Fruit fly (Drosophila melanogaster) whole organism, embryonic: ENCODE measurements around the gene Girdin.

Source experiments
- Ada2b ChIP-seq: fragments of 200-800 bp; sonication (Bioruptor generic); IDR thresholded peaks from 2 replicates; pipeline ENCODE4 v1.3.6; 2022; ENCODE audit warnings: missing biosample characterization, missing genetic modification characterization
- CG11456 ChIP-seq: fragments of 200-800 bp; sonication (Bioruptor generic); IDR thresholded peaks from 3 replicates; pipeline ENCODE4 v1.3.6; 2022; ENCODE audit warnings: missing biosample characterization, missing genetic modification characterization
- CG13287 ChIP-seq: fragments of 200-800 bp; sonication (Bioruptor generic); IDR thresholded peaks from 2 replicates; pipeline ENCODE4 v1.3.6; 2022; ENCODE audit warnings: missing biosample characterization, missing genetic modification characterization; ENCODE audit not compliant: partially characterized antibody
- CG15601 ChIP-seq: fragments of 200-800 bp; sonication (Bioruptor generic); optimal IDR thresholded peaks from 3 replicates; lab custom pipeline; 2019; ENCODE audit warnings: missing biosample characterization, mild to moderate bottlenecking, missing genetic modification characterization, moderate library complexity
- CG17186 ChIP-seq: fragments of 200-800 bp; sonication (Bioruptor generic); optimal IDR thresholded peaks from 3 replicates; lab custom pipeline; 2017; ENCODE audit warnings: missing biosample characterization, missing genetic modification reagents, missing genetic modification characterization
- CG2129 ChIP-seq: fragments of 200-800 bp; sonication (Bioruptor generic); IDR thresholded peaks from 2 replicates; pipeline ENCODE4 v1.3.6; 2022; ENCODE audit warnings: missing biosample characterization, missing genetic modification characterization; ENCODE audit not compliant: partially characterized antibody
- CG2199 ChIP-seq: fragments of 200-800 bp; sonication (Bioruptor generic); IDR thresholded peaks from 3 replicates; pipeline ENCODE4 v1.3.6; 2022; ENCODE audit warnings: missing biosample characterization, missing genetic modification characterization
- CG3065 ChIP-seq: fragments of 200-800 bp; sonication (Bioruptor generic); optimal IDR thresholded peaks from 2 replicates; lab custom pipeline; 2016; ENCODE audit warnings: missing biosample characterization, missing genetic modification characterization
- CG31224 ChIP-seq: fragments of 200-800 bp; sonication (Bioruptor generic); IDR thresholded peaks from 2 replicates; pipeline ENCODE4 v1.3.6; 2022; ENCODE audit warnings: missing biosample characterization, missing genetic modification characterization
- CG31441 ChIP-seq: fragments of 200-800 bp; sonication (Bioruptor generic); IDR thresholded peaks from 2 replicates; pipeline ENCODE4 v1.3.6; 2022; ENCODE audit warnings: missing biosample characterization, missing genetic modification characterization
- CG34224 ChIP-seq: fragments of 200-800 bp; sonication (Bioruptor generic); IDR thresholded peaks from 3 replicates; pipeline ENCODE4 v1.3.6; 2022; ENCODE audit warnings: missing biosample characterization, missing genetic modification characterization; ENCODE audit not compliant: partially characterized antibody
- CG34422 ChIP-seq: fragments of 200-800 bp; sonication (Bioruptor generic); IDR thresholded peaks from 3 replicates; pipeline ENCODE4 v1.3.6; 2022; ENCODE audit warnings: missing biosample characterization, missing genetic modification characterization
- CG4404 ChIP-seq: fragments of 200-800 bp; sonication (Bioruptor generic); IDR thresholded peaks from 2 replicates; pipeline ENCODE4 v1.3.6; 2022; ENCODE audit warnings: missing biosample characterization, missing genetic modification characterization
- CG6175 ChIP-seq: fragments of 200-800 bp; sonication (Bioruptor generic); IDR thresholded peaks from 3 replicates; pipeline ENCODE4 v1.3.6; 2022; ENCODE audit warnings: missing biosample characterization, missing genetic modification characterization
- CG6765 ChIP-seq: fragments of 200-800 bp; sonication (Bioruptor generic); optimal IDR thresholded peaks from 3 replicates; lab custom pipeline; 2017; ENCODE audit warnings: missing biosample characterization, mild to moderate bottlenecking, missing genetic modification characterization
- CG7987 ChIP-seq: fragments of 200-800 bp; sonication (Bioruptor generic); optimal IDR thresholded peaks from 2 replicates; lab custom pipeline; 2018; ENCODE audit warnings: missing biosample characterization, mild to moderate bottlenecking, missing genetic modification characterization, moderate library complexity
- CG9437 ChIP-seq: fragments of 200-800 bp; sonication (Bioruptor generic); optimal IDR thresholded peaks from 2 replicates; lab custom pipeline; 2018; ENCODE audit warnings: missing biosample characterization, mild to moderate bottlenecking, missing genetic modification characterization
- CG9817 ChIP-seq: fragments of 200-800 bp; sonication (Bioruptor generic); optimal IDR thresholded peaks from 2 replicates; lab custom pipeline; 2018; ENCODE audit warnings: missing biosample characterization, mild to moderate bottlenecking, missing genetic modification characterization, moderate library complexity
- D19B ChIP-seq: fragments of 200-800 bp; sonication (Bioruptor generic); optimal IDR thresholded peaks from 2 replicates; lab custom pipeline; 2017; ENCODE audit warnings: missing biosample characterization, mild to moderate bottlenecking, missing genetic modification characterization
- E2f1 ChIP-seq: fragments of 200-800 bp; sonication (Bioruptor generic); IDR thresholded peaks from 2 replicates; pipeline ENCODE4 v1.3.6; 2022; ENCODE audit warnings: missing biosample characterization, missing genetic modification characterization
- Ets65A ChIP-seq: fragments of 200-800 bp; sonication (Bioruptor generic); peaks from one replicate; lab custom pipeline; 2016; ENCODE audit warnings: missing biosample characterization, missing genetic modification characterization
- Fer3 ChIP-seq: fragments of 200-800 bp; sonication (Bioruptor generic); optimal IDR thresholded peaks from 2 replicates; lab custom pipeline; 2018; ENCODE audit warnings: missing biosample characterization, mild to moderate bottlenecking, missing genetic modification characterization, moderate library complexity
- H15 ChIP-seq: fragments of 200-800 bp; sonication (Bioruptor generic); IDR thresholded peaks from 3 replicates; pipeline ENCODE4 v1.3.6; 2022; ENCODE audit warnings: missing biosample characterization, missing genetic modification characterization
- HLH4C ChIP-seq: fragments of 200-800 bp; sonication (Bioruptor generic); IDR thresholded peaks from 3 replicates; pipeline ENCODE4 v1.3.6; 2022; ENCODE audit warnings: missing biosample characterization, missing genetic modification characterization; ENCODE audit not compliant: partially characterized antibody
- Hey ChIP-seq: fragments of 200-800 bp; sonication (Bioruptor generic); optimal IDR thresholded peaks from 3 replicates; lab custom pipeline; 2018; ENCODE audit warnings: missing biosample characterization, mild to moderate bottlenecking, missing genetic modification characterization
- MESR4 ChIP-seq: fragments of 200-800 bp; sonication (Bioruptor generic); optimal IDR thresholded peaks from 2 replicates; lab custom pipeline; 2018; ENCODE audit warnings: missing biosample characterization, mild to moderate bottlenecking, missing genetic modification characterization, moderate library complexity
- Mad ChIP-seq: fragments of 200-800 bp; sonication (Bioruptor generic); optimal IDR thresholded peaks from 2 replicates; lab custom pipeline; 2016; ENCODE audit warnings: missing biosample characterization, missing genetic modification characterization
- Med ChIP-seq: fragments of 200-800 bp; sonication (Bioruptor generic); peaks from one replicate; lab custom pipeline; 2016; ENCODE audit warnings: missing biosample characterization, missing genetic modification characterization, mild to moderate bottlenecking, inconsistent platforms, moderate library complexity
- Scr ChIP-seq: fragments of 200-800 bp; sonication (Bioruptor generic); IDR thresholded peaks from 2 replicates; pipeline ENCODE4 v1.3.6; 2022; ENCODE audit warnings: missing biosample characterization, missing genetic modification characterization; ENCODE audit not compliant: partially characterized antibody
- Side ChIP-seq: fragments of 200-800 bp; sonication (Bioruptor generic); optimal IDR thresholded peaks from 2 replicates; lab custom pipeline; 2016; ENCODE audit warnings: missing biosample characterization, missing genetic modification characterization
- Usf ChIP-seq: fragments of 200-800 bp; sonication (Bioruptor generic); optimal IDR thresholded peaks from 2 replicates; lab custom pipeline; 2017; ENCODE audit warnings: missing genotype, missing biosample characterization, missing genetic modification characterization
- YL-1 ChIP-seq: fragments of 200-800 bp; sonication (Bioruptor generic); optimal IDR thresholded peaks from 3 replicates; lab custom pipeline; 2017; ENCODE audit warnings: missing biosample characterization, mild to moderate bottlenecking, missing genetic modification characterization
- bab2 ChIP-seq: fragments of 200-800 bp; sonication (Bioruptor generic); optimal IDR thresholded peaks from 2 replicates; lab custom pipeline; 2016; ENCODE audit warnings: missing biosample characterization, missing genetic modification characterization
- cg ChIP-seq: fragments of 200-800 bp; sonication (Bioruptor generic); optimal IDR thresholded peaks from 3 replicates; lab custom pipeline; 2019; ENCODE audit warnings: missing biosample characterization, mild to moderate bottlenecking, missing genetic modification characterization, moderate library complexity
- chinmo ChIP-seq: fragments of 200-800 bp; sonication (Bioruptor generic); IDR thresholded peaks from 4 replicates; pipeline ENCODE4 v1.3.6; 2022; ENCODE audit warnings: missing biosample characterization, missing genetic modification characterization; ENCODE audit not compliant: partially characterized antibody
- crp ChIP-seq, 2 experiments: fragments of 200-800 bp; sonication (Bioruptor generic); optimal IDR thresholded peaks; 2 replicates in 1 of 2; 3 replicates in 1 of 2; lab custom pipeline; 2017; ENCODE audit warnings: missing biosample characterization in 2 of 2, missing genetic modification characterization in 2 of 2, mild to moderate bottlenecking in 1 of 2, moderate library complexity in 1 of 2
- dm ChIP-seq: fragments of 200-800 bp; sonication (Bioruptor generic); optimal IDR thresholded peaks from 3 replicates; lab custom pipeline; 2016; ENCODE audit warnings: missing biosample characterization, missing genetic modification characterization
- dpn ChIP-seq, 2 experiments: fragments of 200-800 bp; sonication (Bioruptor generic); optimal IDR thresholded peaks; 3 replicates each; lab custom pipeline; 2016; ENCODE audit warnings: missing biosample characterization in 2 of 2, missing genetic modification characterization in 2 of 2
- fru ChIP-seq: fragments of >200 bp; optimal IDR thresholded peaks from 2 replicates; lab custom pipeline; 2017
- gfzf ChIP-seq: fragments of 200-800 bp; sonication (Bioruptor generic); optimal IDR thresholded peaks from 2 replicates; lab custom pipeline; 2016; ENCODE audit warnings: missing biosample characterization, mild to moderate bottlenecking, missing genetic modification characterization, moderate library complexity
- luna ChIP-seq: fragments of 200-800 bp; sonication (Bioruptor generic); optimal IDR thresholded peaks from 2 replicates; lab custom pipeline; 2016; ENCODE audit warnings: missing biosample characterization, missing genetic modification characterization
- nerfin-2 ChIP-seq: fragments of 200-800 bp; sonication (Bioruptor generic); IDR thresholded peaks from 2 replicates; pipeline ENCODE4 v1.3.6; 2022; ENCODE audit warnings: missing biosample characterization, missing genetic modification characterization; ENCODE audit not compliant: partially characterized antibody
- phol ChIP-seq: fragments of 200-800 bp; sonication (Bioruptor generic); optimal IDR thresholded peaks from 3 replicates; lab custom pipeline; 2018; ENCODE audit warnings: missing biosample characterization, mild to moderate bottlenecking, missing genetic modification characterization, moderate library complexity
- pros ChIP-seq: fragments of 200-800 bp; sonication (Bioruptor generic); optimal IDR thresholded peaks from 3 replicates; lab custom pipeline; 2019; ENCODE audit warnings: missing biosample characterization, mild to moderate bottlenecking, missing genetic modification characterization, moderate library complexity
- row ChIP-seq: fragments of 200-800 bp; sonication (Bioruptor generic); IDR thresholded peaks from 3 replicates; pipeline ENCODE4 v1.3.6; 2022; ENCODE audit warnings: missing biosample characterization, missing genetic modification characterization
- sens ChIP-seq: fragments of 200-800 bp; sonication (Bioruptor generic); peaks from one replicate; lab custom pipeline; 2016; ENCODE audit warnings: missing biosample characterization, missing genetic modification characterization
- sens-2 ChIP-seq: fragments of 200-800 bp; sonication (Bioruptor generic); IDR thresholded peaks from 2 replicates; pipeline ENCODE4 v1.3.6; 2022; ENCODE audit warnings: missing biosample characterization, missing genetic modification characterization
- tap ChIP-seq: fragments of 200-800 bp; optimal IDR thresholded peaks from 3 replicates; lab custom pipeline; 2019; ENCODE audit warnings: missing biosample characterization, mild to moderate bottlenecking, missing genetic modification characterization, moderate library complexity
- tup ChIP-seq: fragments of 200-800 bp; sonication (Bioruptor generic); optimal IDR thresholded peaks from 2 replicates; lab custom pipeline; 2016; ENCODE audit warnings: missing biosample characterization, mild to moderate bottlenecking, missing genetic modification characterization, moderate library complexity
- unc-4 ChIP-seq: fragments of 200-800 bp; sonication (Bioruptor generic); IDR thresholded peaks from 2 replicates; pipeline ENCODE4 v1.3.6; 2022; ENCODE audit warnings: missing biosample characterization, missing genetic modification characterization; ENCODE audit not compliant: partially characterized antibody

Gene Girdin

DNA sequence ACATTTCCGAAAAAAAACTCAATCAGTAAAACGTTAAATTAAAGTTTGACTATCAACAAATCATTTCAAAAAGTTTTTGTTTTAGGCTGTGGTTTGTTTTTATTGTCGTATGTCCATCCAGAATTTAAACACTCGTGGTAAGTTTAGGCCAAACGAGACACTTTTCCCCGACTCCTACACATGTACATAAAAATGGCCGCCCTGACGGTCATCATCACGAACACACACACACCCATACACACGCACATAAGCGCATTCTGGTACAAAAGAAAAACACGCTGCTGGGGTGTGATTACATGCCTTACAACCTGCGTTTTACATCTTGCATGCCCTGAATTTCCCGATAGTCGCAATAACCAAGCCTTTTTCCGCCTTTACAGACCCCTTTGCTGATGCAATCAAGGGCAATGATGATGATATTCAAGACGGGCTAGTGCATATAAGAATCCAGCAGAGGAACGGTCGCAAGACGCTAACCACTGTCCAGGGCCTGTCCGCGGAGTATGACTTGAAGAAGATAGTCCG is 44.7 kb downstream of the Girdin start:
- 0 out of 3 replicates have a peak, but pooled peaks have one; percentile 2 for TF ChIP-seq HLH4C (GFP tag; lab: Robert Waterston, UW)
- no peak for TF ChIP-seq fru (lab: Kevin White, UChicago)
- TF ChIP-seq sens (GFP tag; lab: Kevin White, UChicago) = peak; percentile 11
- TF ChIP-seq tup (GFP tag; lab: Kevin White, UChicago) = no peak
- TF ChIP-seq MESR4 = peak; percentile 99
- peak; percentile 43 for TF ChIP-seq dm (GFP tag; lab: Kevin White, UChicago)
- TF ChIP-seq CG34224 (GFP tag; lab: Robert Waterston, UW) = 0 out of 3 replicates have a peak, but pooled peaks have one; percentile 41
- no peak for TF ChIP-seq Fer3 (tag; lab: Kevin White, UChicago)
- no peak for TF ChIP-seq Hey
- no peak for TF ChIP-seq CG31441 (GFP tag; lab: Robert Waterston, UW)
- TF ChIP-seq luna (GFP tag; lab: Kevin White, UChicago) = no peak
- no peak for TF ChIP-seq row
- TF ChIP-seq H15 = no peak
- no peak for TF ChIP-seq CG9817 (tag; lab: Kevin White, UChicago)
- TF ChIP-seq CG15601 (tag; lab: Kevin White, UChicago) = no peak
- TF ChIP-seq CG2199 = peak; percentile 93
- TF ChIP-seq bab2 (GFP tag; lab: Kevin White, UChicago) = no peak
- TF ChIP-seq CG17186 (GFP tag; lab: Kevin White, UChicago) = no peak
- no peak for TF ChIP-seq CG31224 (GFP tag; lab: Robert Waterston, UW)
- TF ChIP-seq sens-2 = no peak
- peak; percentile 65 for TF ChIP-seq YL-1 (GFP tag; lab: Kevin White, UChicago)
- no peak for TF ChIP-seq E2f1 (GFP tag; lab: Robert Waterston, UW)
- TF ChIP-seq Side = no peak
- TF ChIP-seq CG34422 (GFP tag; lab: Robert Waterston, UW) = no peak
- TF ChIP-seq phol (tag; lab: Kevin White, UChicago) = peak; percentile 73
- no peak for TF ChIP-seq CG3065 (GFP tag; lab: Kevin White, UChicago)
- TF ChIP-seq chinmo (GFP tag; lab: Robert Waterston, UW) = 0 out of 4 replicates have a peak, but pooled peaks have one; percentile 7
- TF ChIP-seq Med (GFP tag; lab: Kevin White, UChicago) = peak; percentile 6
- TF ChIP-seq CG4404 (GFP tag; lab: Robert Waterston, UW) = no peak
- no peak for TF ChIP-seq nerfin-2 (GFP tag; lab: Robert Waterston, UW)
- TF ChIP-seq Mad (GFP tag; lab: Kevin White, UChicago) = no peak
- TF ChIP-seq Ets65A (GFP tag; lab: Kevin White, UChicago) = no peak
- no peak for TF ChIP-seq crp (GFP tag; optimal IDR thresholded peaks at IDR 0.05; lab: Kevin White, UChicago)
- TF ChIP-seq Ada2b = no peak
- no peak for TF ChIP-seq CG6175
- peak; percentile 16 for TF ChIP-seq pros (GFP tag; lab: Kevin White, UChicago)
- TF ChIP-seq CG7987 (GFP tag; lab: Kevin White, UChicago) = peak; percentile 89
- 0 out of 2 replicates have a peak, but pooled peaks have one; percentile 24 for TF ChIP-seq unc-4 (GFP tag; lab: Robert Waterston, UW)
- no peak for TF ChIP-seq CG6765 (GFP tag; lab: Kevin White, UChicago)
- peak; percentile 2; the same call in 1 of the 2 replicates for TF ChIP-seq Scr (GFP tag; lab: Robert Waterston, UW)
- no peak for TF ChIP-seq Usf (GFP tag; lab: Kevin White, UChicago)
- no peak for TF ChIP-seq CG9437 (GFP tag; lab: Kevin White, UChicago)
- TF ChIP-seq dpn (GFP tag; optimal IDR thresholded peaks at IDR 0.05; lab: Kevin White, UChicago) = no peak
- TF ChIP-seq CG11456 (GFP tag; lab: Robert Waterston, UW) = no peak
- no peak for TF ChIP-seq D19B (GFP tag; lab: Kevin White, UChicago)
- TF ChIP-seq CG13287 (GFP tag; lab: Robert Waterston, UW) = peak; percentile 11; the same call in 1 of the 2 replicates
- TF ChIP-seq CG2129 (GFP tag; lab: Robert Waterston, UW) = 0 out of 2 replicates have a peak, but pooled peaks have one; percentile 7
- TF ChIP-seq cg (GFP tag; lab: Kevin White, UChicago) = peak; percentile 93
- no peak for TF ChIP-seq gfzf (GFP tag; lab: Kevin White, UChicago)
- TF ChIP-seq tap = no peak
